Worm (Caenorhabditis elegans) whole organism, L1 larva: ENCODE measurements around the gene R04B5.5.
A peak's percentile ranks its signal among the peaks of the same experiment; 100 is the strongest.

Source experiments
- F16B12.6 ChIP-seq: fragments of 150-350 bp; optimal IDR thresholded peaks from 2 replicates; lab custom pipeline; 2014; ENCODE audit warnings: missing biosample characterization, missing genetic modification characterization
- alr-1 ChIP-seq: fragments of 200-800 bp; sonication (Bioruptor generic); optimal IDR thresholded peaks from 2 replicates; lab custom pipeline; 2018; ENCODE audit warnings: borderline replicate concordance, mild to moderate bottlenecking, missing genetic modification characterization, missing compliant biosample characterization
- aly-2 ChIP-seq: fragments of 150-350 bp; optimal IDR thresholded peaks from 2 replicates; lab custom pipeline; 2014; ENCODE audit warnings: missing biosample characterization, missing genetic modification characterization
- blmp-1 ChIP-seq: fragments of 150-350 bp; optimal IDR thresholded peaks from 2 replicates; lab custom pipeline; 2014; ENCODE audit warnings: missing biosample characterization, missing genetic modification characterization
- ceh-8 ChIP-seq: fragments of 200-800 bp; sonication (Bioruptor generic); optimal IDR thresholded peaks from 2 replicates; lab custom pipeline; 2018; ENCODE audit warnings: mild to moderate bottlenecking, missing genetic modification characterization, moderate library complexity, missing compliant biosample characterization
- ceh-82 ChIP-seq, 3 experiments: fragments of 150-350 bp in 1 of 3; sonication (generic microtip) in 2 of 3; optimal IDR thresholded peaks; 2 replicates each; lab custom pipeline; 2014 to 2017; ENCODE audit warnings: missing biosample characterization in 3 of 3, missing genetic modification characterization in 3 of 3
- ceh-90 ChIP-seq: sonication (generic microtip); optimal IDR thresholded peaks from 2 replicates; lab custom pipeline; 2016; ENCODE audit warnings: missing genetic modification characterization, missing compliant biosample characterization
- ces-1 ChIP-seq: fragments of 150-350 bp; optimal IDR thresholded peaks from 2 replicates; lab custom pipeline; 2014; ENCODE audit warnings: missing biosample characterization, missing genetic modification reagents, missing genetic modification characterization
- dsc-1 ChIP-seq: sonication (generic microtip); optimal IDR thresholded peaks from 2 replicates; lab custom pipeline; 2016; ENCODE audit warnings: mild to moderate bottlenecking, missing genetic modification characterization, missing compliant biosample characterization
- efl-3 ChIP-seq: fragments of 200-800 bp; sonication (Bioruptor generic); optimal IDR thresholded peaks from 2 replicates; lab custom pipeline; 2018; ENCODE audit warnings: mild to moderate bottlenecking, missing genetic modification characterization, missing compliant biosample characterization
- egl-27 ChIP-seq, 2 experiments: fragments of 150-350 bp in 1 of 2; sonication (generic microtip); optimal IDR thresholded peaks; 3 replicates each; lab custom pipeline; 2017 to 2018; ENCODE audit warnings: missing biosample characterization in 2 of 2, missing genetic modification characterization in 2 of 2, missing genetic modification reagents in 2 of 2
- fkh-4 ChIP-seq: sonication (generic microtip); optimal IDR thresholded peaks from 2 replicates; lab custom pipeline; 2016; ENCODE audit warnings: missing compliant biosample characterization, missing genetic modification characterization, borderline replicate concordance
- fos-1 ChIP-seq: fragments of 150-350 bp; optimal IDR thresholded peaks from 2 replicates; lab custom pipeline; 2014; ENCODE audit warnings: missing biosample characterization, missing genetic modification characterization
- grh-1 ChIP-seq: fragments of 200-800 bp; sonication (Bioruptor generic); IDR thresholded peaks from 2 replicates; pipeline ENCODE4 v1.3.6; 2022; ENCODE audit warnings: missing genetic modification reagents, missing genetic modification characterization, missing compliant biosample characterization
- hlh-17 ChIP-seq: fragments of 200-800 bp; sonication (Bioruptor generic); optimal IDR thresholded peaks from 2 replicates; lab custom pipeline; 2018; ENCODE audit warnings: missing genetic modification characterization, mild to moderate bottlenecking, missing compliant biosample characterization, moderate library complexity, borderline replicate concordance
- lin-13 ChIP-seq: fragments of 150-350 bp; optimal IDR thresholded peaks from 2 replicates; lab custom pipeline; 2014; ENCODE audit warnings: missing biosample characterization, missing genetic modification reagents, missing genetic modification characterization
- lin-14 ChIP-seq: fragments of 200-800 bp; sonication (Bioruptor generic); optimal IDR thresholded peaks from 2 replicates; lab custom pipeline; 2018; ENCODE audit warnings: mild to moderate bottlenecking, missing genetic modification characterization, moderate library complexity, missing compliant biosample characterization
- lin-39 ChIP-seq: fragments of 150-350 bp; optimal IDR thresholded peaks from 2 replicates; lab custom pipeline; 2014; ENCODE audit warnings: missing biosample characterization, missing genetic modification reagents, missing genetic modification characterization
- lir-3 ChIP-seq: sonication (generic microtip); optimal IDR thresholded peaks from 2 replicates; lab custom pipeline; 2016; ENCODE audit warnings: mild to moderate bottlenecking, missing genetic modification characterization, moderate library complexity, missing compliant biosample characterization; ENCODE audit not compliant: poor library complexity
- lsy-2 ChIP-seq, 2 experiments: fragments of 150-350 bp; optimal IDR thresholded peaks; 2 replicates each; lab custom pipeline; 2014; ENCODE audit warnings: missing biosample characterization in 2 of 2, missing genetic modification characterization in 2 of 2
- mdl-1 ChIP-seq, 2 experiments: fragments of 150-350 bp; optimal IDR thresholded peaks; 2 replicates each; lab custom pipeline; 2014 to 2017; ENCODE audit warnings: missing biosample characterization in 2 of 2, missing genetic modification characterization in 2 of 2, inconsistent platforms in 1 of 2
- nhr-11 ChIP-seq: fragments of 150-350 bp; optimal IDR thresholded peaks from 2 replicates; lab custom pipeline; 2014; ENCODE audit warnings: missing biosample characterization, missing genetic modification characterization
- nhr-237 ChIP-seq: fragments of 150-350 bp; optimal IDR thresholded peaks from 2 replicates; lab custom pipeline; 2014; ENCODE audit warnings: missing biosample characterization, missing genetic modification characterization
- nhr-28 ChIP-seq: fragments of 150-350 bp; optimal IDR thresholded peaks from 2 replicates; lab custom pipeline; 2014; ENCODE audit warnings: missing biosample characterization, missing genetic modification characterization
- nhr-71 ChIP-seq: sonication (generic microtip); optimal IDR thresholded peaks from 2 replicates; lab custom pipeline; 2016; ENCODE audit warnings: mild to moderate bottlenecking, missing genetic modification characterization, moderate library complexity, missing compliant biosample characterization
- nhr-76 ChIP-seq: sonication (generic microtip); optimal IDR thresholded peaks from 2 replicates; lab custom pipeline; 2017; ENCODE audit warnings: missing biosample characterization, missing genetic modification characterization
- nhr-77 ChIP-seq: fragments of 150-350 bp; optimal IDR thresholded peaks from 2 replicates; lab custom pipeline; 2014; ENCODE audit warnings: missing biosample characterization, missing genetic modification characterization
- nhr-90 ChIP-seq: sonication (generic microtip); optimal IDR thresholded peaks from 2 replicates; lab custom pipeline; 2016; ENCODE audit warnings: mild to moderate bottlenecking, missing genetic modification characterization, missing compliant biosample characterization; ENCODE audit not compliant: poor library complexity
- rnt-1 ChIP-seq: sonication (generic microtip); optimal IDR thresholded peaks from 2 replicates; lab custom pipeline; 2016; ENCODE audit warnings: mild to moderate bottlenecking, missing genetic modification characterization, moderate library complexity, missing compliant biosample characterization
- skn-1 ChIP-seq: fragments of 150-350 bp; optimal IDR thresholded peaks from 2 replicates; lab custom pipeline; 2014; ENCODE audit warnings: missing biosample characterization, missing genetic modification characterization
- snpc-4 ChIP-seq: fragments of 150-350 bp; optimal IDR thresholded peaks from 2 replicates; lab custom pipeline; 2014; ENCODE audit warnings: missing biosample characterization, missing genetic modification characterization
- snu-23 ChIP-seq: sonication (generic microtip); optimal IDR thresholded peaks from 2 replicates; lab custom pipeline; 2016; ENCODE audit warnings: missing genetic modification characterization, missing compliant biosample characterization
- tbx-2 ChIP-seq: sonication (generic microtip); optimal IDR thresholded peaks from 2 replicates; lab custom pipeline; 2016; ENCODE audit warnings: missing genetic modification characterization, missing compliant biosample characterization
- unc-130 ChIP-seq: fragments of 150-350 bp; optimal IDR thresholded peaks from 2 replicates; lab custom pipeline; 2017; ENCODE audit warnings: missing biosample characterization, missing genetic modification characterization, inconsistent platforms
- unc-86 ChIP-seq: sonication (generic microtip); optimal IDR thresholded peaks from 2 replicates; lab custom pipeline; 2016; ENCODE audit warnings: missing genetic modification characterization, missing compliant biosample characterization
- unc-98 ChIP-seq: fragments of 200-800 bp; sonication (Bioruptor generic); IDR thresholded peaks from 2 replicates; pipeline ENCODE4 v1.3.6; 2022; ENCODE audit warnings: missing genetic modification characterization, missing compliant biosample characterization
- vab-15 ChIP-seq: sonication (generic microtip); optimal IDR thresholded peaks from 2 replicates; lab custom pipeline; 2017; ENCODE audit warnings: missing genotype, mild to moderate bottlenecking, missing genetic modification characterization, missing compliant biosample characterization
- zip-4 ChIP-seq: fragments of 200-800 bp; sonication (Bioruptor generic); optimal IDR thresholded peaks from 2 replicates; lab custom pipeline; 2018; ENCODE audit warnings: mild to moderate bottlenecking, missing genetic modification characterization, moderate library complexity, missing compliant biosample characterization

Gene R04B5.5

DNA sequence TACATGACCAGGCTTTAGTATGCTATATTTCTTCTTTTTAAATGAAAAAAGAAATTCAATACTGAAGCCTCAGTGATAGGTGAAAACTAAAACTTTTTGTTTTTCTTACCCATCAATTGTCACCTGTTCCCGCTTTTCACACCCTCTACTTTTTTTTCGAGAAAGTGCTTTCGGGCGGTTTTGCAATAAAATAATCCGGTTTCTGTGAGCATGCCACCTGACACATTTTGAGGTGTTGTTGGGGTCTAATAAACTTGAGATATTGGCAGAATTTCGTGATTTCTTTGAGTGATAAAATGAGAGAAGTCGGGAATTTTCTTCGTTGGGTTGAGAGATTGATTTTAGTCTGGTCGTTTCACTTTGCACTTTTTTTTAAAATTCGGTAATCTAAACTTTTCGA lies 27.2 kb upstream of the R04B5.5 start (continued):
- TF ChIP-seq rnt-1 (tag; lab: Kevin White, UChicago), result peak; percentile 57
- no peak for TF ChIP-seq efl-3
- TF ChIP-seq fos-1, result no peak
- no peak for TF ChIP-seq alr-1 (tag; lab: Kevin White, UChicago)
- peak; percentile 51 for TF ChIP-seq lin-14 (GFP tag; lab: Kevin White, UChicago)
- peak; percentile 7 for TF ChIP-seq snu-23
- TF ChIP-seq F16B12.6 (tag; lab: Kevin White, UChicago), result no peak
- TF ChIP-seq nhr-76 (tag; lab: Kevin White, UChicago), result no peak
- no peak for TF ChIP-seq ceh-8
- TF ChIP-seq lin-39 (tag; lab: Kevin White, UChicago), result peak; percentile 41
- TF ChIP-seq zip-4 (GFP tag; lab: Kevin White, UChicago), result no peak
- no peak for TF ChIP-seq tbx-2 (tag; lab: Kevin White, UChicago)
- no peak for TF ChIP-seq aly-2 (tag; lab: Kevin White, UChicago)
- TF ChIP-seq snpc-4 (tag; lab: Kevin White, UChicago), result no peak
- no peak for TF ChIP-seq ceh-90 (tag; lab: Kevin White, UChicago)

DNA sequence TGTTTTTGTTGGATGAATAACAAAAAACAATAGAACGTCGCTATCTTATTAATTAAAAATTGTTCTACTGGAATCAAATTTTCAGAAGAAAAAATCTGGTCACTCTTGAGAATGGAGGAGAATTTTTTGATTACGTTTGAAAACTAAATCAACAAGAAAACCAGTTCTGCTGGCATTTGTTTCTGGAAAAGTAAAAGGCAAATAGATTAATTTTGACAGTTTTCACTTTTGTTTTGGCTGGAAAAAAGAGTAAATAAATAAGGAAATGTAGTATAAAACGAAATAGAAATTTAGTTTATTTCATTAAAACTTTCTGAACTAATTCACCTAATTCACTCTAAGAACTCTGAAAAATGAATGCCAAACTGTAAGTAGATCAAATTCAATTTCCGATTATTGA lies 23.1 kb upstream of the R04B5.5 start, which contains the start of gene fipr-13:
Gene fipr-13, plus strand, starts transcription at position 301 of the 400 bp plus-strand sequence.
- TF ChIP-seq mdl-1 (tag; optimal IDR thresholded peaks at IDR 0.05; lab: Kevin White, UChicago) (no peak), aly-2 (tag; lab: Kevin White, UChicago) (no peak), unc-130 (tag; lab: Kevin White, UChicago) (no peak), ces-1 (GFP tag; lab: Kevin White, UChicago) (no peak), nhr-90 (no peak), lir-3 (tag; lab: Kevin White, UChicago) (no peak), unc-86 (tag; lab: Kevin White, UChicago) (no peak), skn-1 (no peak), rnt-1 (tag; lab: Kevin White, UChicago) (no peak), nhr-11 (tag; lab: Kevin White, UChicago) (no peak), nhr-28 (tag; lab: Kevin White, UChicago) (no peak), nhr-77 (tag; lab: Kevin White, UChicago) (no peak), unc-98 (no peak), nhr-71 (tag; lab: Kevin White, UChicago) (no peak), egl-27 (tag; optimal IDR thresholded peaks at IDR 0.05; lab: Kevin White, UChicago) (no peak), lin-13 (GFP tag; lab: Kevin White, UChicago) (no peak), snu-23 (no peak)

DNA sequence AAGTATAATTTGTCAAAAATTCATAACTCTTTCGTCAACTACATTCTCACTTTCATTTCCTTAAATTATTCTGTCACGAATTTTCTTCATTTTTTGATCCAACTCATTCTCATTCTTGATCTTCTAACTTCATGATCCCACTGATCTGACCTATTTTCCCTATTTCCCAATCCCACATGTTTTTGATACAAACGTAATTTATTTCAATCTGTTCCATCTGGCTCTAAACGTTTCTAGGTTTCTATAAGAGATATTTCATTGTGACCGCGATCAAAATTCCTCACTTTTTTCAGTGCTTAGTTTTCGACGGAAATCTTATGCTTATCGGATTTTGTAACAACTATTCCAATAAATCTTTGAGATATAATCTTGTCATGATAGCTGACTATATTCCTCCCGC lies 21.6 kb upstream of the R04B5.5 start:
- no peak for TF ChIP-seq grh-1 (GFP tag; lab: Robert Waterston, UW)
- TF ChIP-seq fkh-4 (tag; lab: Kevin White, UChicago), result peak; percentile 84
- TF ChIP-seq dsc-1 (tag; lab: Kevin White, UChicago), result peak; percentile 93
- TF ChIP-seq nhr-237 (tag; lab: Kevin White, UChicago), result no peak
- no peak for TF ChIP-seq lir-3 (tag; lab: Kevin White, UChicago)

DNA sequence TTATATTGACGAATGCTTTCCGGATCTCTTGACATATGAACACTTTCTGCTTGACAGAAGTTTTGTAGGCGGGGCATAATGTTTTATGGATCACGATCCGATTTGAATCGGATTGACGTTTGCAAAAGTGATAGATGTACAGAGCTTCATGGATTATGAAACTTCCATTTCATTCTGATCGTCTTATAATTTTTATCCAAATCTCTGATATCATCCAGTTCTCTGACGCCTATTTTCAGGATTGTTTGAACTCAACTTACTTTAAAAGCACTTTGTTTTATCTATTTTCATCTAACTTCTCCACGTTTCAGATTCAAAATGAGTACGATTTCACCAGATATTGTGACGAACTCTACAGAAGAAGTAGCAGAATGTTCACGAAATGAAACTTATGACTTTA lies 20.5 kb upstream of the R04B5.5 start, which contains the start of gene npr-39:
Gene npr-39, plus strand, starts transcription at position 301 of the 400 bp plus-strand sequence.
- TF ChIP-seq hlh-17, result no peak
- no peak for TF ChIP-seq lsy-2 (tag; optimal IDR thresholded peaks at IDR 0.05; lab: Kevin White, UChicago)
- no peak for TF ChIP-seq blmp-1 (tag; lab: Kevin White, UChicago)
- no peak for TF ChIP-seq ceh-82 (tag; optimal IDR thresholded peaks at IDR 0.05; lab: Kevin White, UChicago)
- TF ChIP-seq vab-15, result no peak
